Worm (Caenorhabditis elegans) whole organism, L2 larva: ENCODE measurements around the gene B0252.3.
"Not testable (repeated sequence)": the region's sequence is repeated elsewhere in the genome, so short reads cannot be mapped to it uniquely, and the experiment has no call there.

Experiments
- C34F6.9 ChIP-seq: fragments of 150-350 bp; optimal IDR thresholded peaks from 2 replicates; lab custom pipeline; 2014; ENCODE audit warnings: missing biosample characterization, missing genetic modification characterization
- F13H6.1 ChIP-seq: sonication (generic microtip); optimal IDR thresholded peaks from 2 replicates; lab custom pipeline; 2016; ENCODE audit warnings: missing genetic modification characterization, missing compliant biosample characterization
- R02D3.7 ChIP-seq: fragments of 150-350 bp; optimal IDR thresholded peaks from 2 replicates; lab custom pipeline; 2014; ENCODE audit warnings: missing biosample characterization, missing genetic modification characterization
- Y55F3AM.14 ChIP-seq: fragments of 200-800 bp; sonication (Bioruptor generic); optimal IDR thresholded peaks from 2 replicates; lab custom pipeline; 2018; ENCODE audit warnings: mild to moderate bottlenecking, missing genetic modification characterization, missing compliant biosample characterization
- ZK546.5 ChIP-seq: sonication (generic microtip); optimal IDR thresholded peaks from 2 replicates; lab custom pipeline; 2017; ENCODE audit warnings: missing biosample characterization, missing genetic modification characterization
- alr-1 ChIP-seq: fragments of 150-350 bp; optimal IDR thresholded peaks from 2 replicates; lab custom pipeline; 2014; ENCODE audit warnings: missing biosample characterization, missing genetic modification characterization
- aly-2 ChIP-seq: fragments of 150-350 bp; optimal IDR thresholded peaks from 2 replicates; lab custom pipeline; 2014; ENCODE audit warnings: missing biosample characterization, missing genetic modification characterization
- ama-1 ChIP-seq: fragments of 150-350 bp; optimal IDR thresholded peaks from 2 replicates; lab custom pipeline; 2018; ENCODE audit warnings: inconsistent platforms
- blmp-1 ChIP-seq: sonication (generic microtip); optimal IDR thresholded peaks from 2 replicates; lab custom pipeline; 2017; ENCODE audit warnings: missing genetic modification characterization, mild to moderate bottlenecking, missing compliant biosample characterization, antibody characterized with exemption, moderate library complexity; ENCODE audit not compliant: insufficient read depth
- ceh-16 ChIP-seq: fragments of 150-350 bp; optimal IDR thresholded peaks from 2 replicates; lab custom pipeline; 2014; ENCODE audit warnings: missing biosample characterization, missing genetic modification characterization
- ceh-82 ChIP-seq: fragments of 150-350 bp; optimal IDR thresholded peaks from 2 replicates; lab custom pipeline; 2014; ENCODE audit warnings: missing biosample characterization, missing genetic modification characterization
- crh-2 ChIP-seq: sonication (generic microtip); optimal IDR thresholded peaks from 2 replicates; lab custom pipeline; 2017; ENCODE audit warnings: missing biosample characterization, missing genetic modification characterization
- dmd-4 ChIP-seq: sonication (generic microtip); optimal IDR thresholded peaks from 2 replicates; lab custom pipeline; 2017; ENCODE audit warnings: missing biosample characterization, missing genetic modification characterization
- egl-27 ChIP-seq: sonication (generic microtip); optimal IDR thresholded peaks from 3 replicates; lab custom pipeline; 2017; ENCODE audit warnings: missing biosample characterization, missing genetic modification reagents, missing genetic modification characterization
- elt-3 ChIP-seq: sonication (generic microtip); optimal IDR thresholded peaks from 2 replicates; lab custom pipeline; 2017; ENCODE audit warnings: missing biosample characterization, missing genetic modification characterization
- fos-1 ChIP-seq: fragments of 150-350 bp; optimal IDR thresholded peaks from 2 replicates; lab custom pipeline; 2014; ENCODE audit warnings: missing biosample characterization, missing genetic modification characterization
- gmeb-1 ChIP-seq: fragments of 150-350 bp; optimal IDR thresholded peaks from 2 replicates; lab custom pipeline; 2014; ENCODE audit warnings: missing biosample characterization, missing genetic modification characterization
- lin-11 ChIP-seq: fragments of 150-350 bp; sonication (generic microtip); optimal IDR thresholded peaks from 2 replicates; lab custom pipeline; 2014; ENCODE audit warnings: missing biosample characterization, missing genetic modification characterization, inconsistent platforms, mixed read lengths
- lin-13 ChIP-seq: fragments of 150-350 bp; optimal IDR thresholded peaks from 2 replicates; lab custom pipeline; 2014; ENCODE audit warnings: missing biosample characterization, missing genetic modification reagents, missing genetic modification characterization
- lin-39 ChIP-seq: fragments of 150-350 bp; optimal IDR thresholded peaks from 2 replicates; lab custom pipeline; 2014; ENCODE audit warnings: missing biosample characterization, missing genetic modification reagents, missing genetic modification characterization
- lsy-2 ChIP-seq, 2 experiments: fragments of 150-350 bp in 1 of 2; sonication (generic microtip) in 1 of 2; optimal IDR thresholded peaks; 2 replicates each; lab custom pipeline; 2014 to 2017; ENCODE audit warnings: missing biosample characterization in 2 of 2, missing genetic modification characterization in 2 of 2
- mab-5 ChIP-seq: fragments of 150-350 bp; optimal IDR thresholded peaks from 2 replicates; lab custom pipeline; 2014; ENCODE audit warnings: missing biosample characterization, missing genetic modification characterization
- mbf-1 ChIP-seq: sonication (generic microtip); optimal IDR thresholded peaks from 2 replicates; lab custom pipeline; 2017; ENCODE audit warnings: missing biosample characterization, missing genetic modification characterization
- mdl-1 ChIP-seq, 2 experiments: fragments of 150-350 bp in 1 of 2; sonication (generic microtip) in 1 of 2; optimal IDR thresholded peaks; 2 replicates each; lab custom pipeline; 2017; ENCODE audit warnings: missing biosample characterization in 2 of 2, missing genetic modification characterization in 2 of 2
- nhr-10 ChIP-seq: sonication (generic microtip); optimal IDR thresholded peaks from 2 replicates; lab custom pipeline; 2017; ENCODE audit warnings: missing biosample characterization, missing genetic modification characterization
- nhr-11 ChIP-seq: fragments of 150-350 bp; optimal IDR thresholded peaks from 2 replicates; lab custom pipeline; 2014; ENCODE audit warnings: missing biosample characterization, missing genetic modification characterization
- nhr-12 ChIP-seq: fragments of 150-350 bp; optimal IDR thresholded peaks from 2 replicates; lab custom pipeline; 2014; ENCODE audit warnings: missing biosample characterization, missing genetic modification characterization
- nhr-129 ChIP-seq: fragments of 150-350 bp; optimal IDR thresholded peaks from 2 replicates; lab custom pipeline; 2014; ENCODE audit warnings: missing biosample characterization, missing genetic modification characterization
- nhr-21 ChIP-seq: fragments of 150-350 bp; optimal IDR thresholded peaks from 2 replicates; lab custom pipeline; 2014; ENCODE audit warnings: missing biosample characterization, missing genetic modification characterization
- nhr-23 ChIP-seq: fragments of 150-350 bp; optimal IDR thresholded peaks from 2 replicates; lab custom pipeline; 2014; ENCODE audit warnings: missing biosample characterization, missing genetic modification reagents, missing genetic modification characterization
- nhr-237 ChIP-seq: fragments of 150-350 bp; optimal IDR thresholded peaks from 2 replicates; lab custom pipeline; 2014; ENCODE audit warnings: missing biosample characterization, missing genetic modification characterization
- nhr-25 ChIP-seq: fragments of 150-350 bp; sonication (generic microtip); optimal IDR thresholded peaks from 3 replicates; lab custom pipeline; 2014; ENCODE audit warnings: missing biosample characterization, missing genetic modification characterization
- nhr-6 ChIP-seq: fragments of 150-350 bp; optimal IDR thresholded peaks from 2 replicates; lab custom pipeline; 2014; ENCODE audit warnings: missing biosample characterization, missing genetic modification characterization
- nhr-77 ChIP-seq: fragments of 150-350 bp; optimal IDR thresholded peaks from 2 replicates; lab custom pipeline; 2014; ENCODE audit warnings: missing biosample characterization, missing genetic modification characterization
- peb-1 ChIP-seq: fragments of 150-350 bp; optimal IDR thresholded peaks from 2 replicates; lab custom pipeline; 2014; ENCODE audit warnings: missing biosample characterization, missing genetic modification characterization
- sem-4 ChIP-seq: fragments of 150-350 bp; optimal IDR thresholded peaks from 2 replicates; lab custom pipeline; 2014; ENCODE audit warnings: missing biosample characterization, missing genetic modification reagents, missing genetic modification characterization
- skn-1 ChIP-seq: sonication (generic microtip); optimal IDR thresholded peaks from 2 replicates; lab custom pipeline; 2017; ENCODE audit warnings: missing biosample characterization, missing genetic modification characterization
- sma-3 ChIP-seq: sonication (generic microtip); optimal IDR thresholded peaks from 2 replicates; lab custom pipeline; 2016; ENCODE audit warnings: missing genetic modification reagents, missing genetic modification characterization, missing compliant biosample characterization
- sma-9 ChIP-seq, 2 experiments: fragments of 150-350 bp in 1 of 2; sonication (generic microtip) in 1 of 2; optimal IDR thresholded peaks; 2 replicates each; lab custom pipeline; 2014 to 2016; ENCODE audit warnings: missing genetic modification characterization in 2 of 2, mild to moderate bottlenecking in 1 of 2, missing biosample characterization in 1 of 2, missing compliant biosample characterization in 1 of 2, missing genetic modification reagents in 1 of 2, moderate library complexity in 1 of 2
- snpc-4 ChIP-seq: fragments of 150-350 bp; optimal IDR thresholded peaks from 2 replicates; lab custom pipeline; 2014; ENCODE audit warnings: missing biosample characterization, missing genetic modification characterization
- unc-39 ChIP-seq: fragments of 150-350 bp; optimal IDR thresholded peaks from 2 replicates; lab custom pipeline; 2014; ENCODE audit warnings: missing biosample characterization, missing genetic modification characterization
- unc-55 ChIP-seq: fragments of 150-350 bp; sonication (generic microtip); optimal IDR thresholded peaks from 3 replicates; lab custom pipeline; 2014; ENCODE audit warnings: missing biosample characterization, missing genetic modification reagents, missing genetic modification characterization
- unc-62 ChIP-seq: fragments of 150-350 bp; optimal IDR thresholded peaks from 2 replicates; lab custom pipeline; 2014; ENCODE audit warnings: missing biosample characterization, missing genetic modification reagents, missing genetic modification characterization
- zag-1 ChIP-seq: fragments of 150-350 bp; optimal IDR thresholded peaks from 2 replicates; lab custom pipeline; 2014; ENCODE audit warnings: missing biosample characterization, missing genetic modification characterization
- ztf-1 ChIP-seq: fragments of 200-800 bp; sonication (Bioruptor generic); conservative IDR thresholded peaks from 2 replicates; pipeline ENCODE4 v1.3.6; 2022; ENCODE audit warnings: missing genetic modification characterization, missing compliant biosample characterization
- ztf-11 ChIP-seq: sonication (generic microtip); optimal IDR thresholded peaks from 2 replicates; lab custom pipeline; 2017; ENCODE audit warnings: missing biosample characterization, missing genetic modification characterization
- ztf-4 ChIP-seq: fragments of 150-350 bp; optimal IDR thresholded peaks from 2 replicates; lab custom pipeline; 2014; ENCODE audit warnings: missing biosample characterization, missing genetic modification characterization

B0252.3 gene

DNA sequence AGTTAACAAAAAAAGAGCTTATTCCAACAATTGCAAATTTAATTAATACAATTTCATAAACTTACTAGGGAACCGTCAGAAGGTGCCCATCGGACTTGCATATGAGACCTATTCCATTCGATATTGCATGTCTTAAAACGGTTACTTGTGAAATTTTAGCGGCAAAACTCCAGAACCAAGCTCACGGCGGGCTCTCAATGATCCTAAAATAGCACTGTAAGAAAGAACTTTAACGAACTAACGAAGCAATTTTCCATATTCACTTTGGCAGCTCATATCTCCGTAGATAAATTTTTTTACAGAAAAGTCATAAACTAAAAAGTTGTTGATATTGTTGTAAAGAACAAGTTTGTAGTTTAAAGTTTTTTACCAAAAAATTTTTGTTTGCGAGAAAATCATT lies at the start of gene B0252.3:
TSS of gene B0252.3 (minus strand) at position 101 of the 400 bp plus-strand sequence.
- TF ChIP-seq lin-13 (GFP tag; lab: Kevin White, UChicago); mdl-1 (tag; optimal IDR thresholded peaks at IDR 0.05; lab: Kevin White, UChicago); F13H6.1 (tag; lab: Kevin White, UChicago): not testable (repeated sequence)
- TF ChIP-seq, all 48 proteins: peak for 0; not testable (repeated sequence) for 48

DNA sequence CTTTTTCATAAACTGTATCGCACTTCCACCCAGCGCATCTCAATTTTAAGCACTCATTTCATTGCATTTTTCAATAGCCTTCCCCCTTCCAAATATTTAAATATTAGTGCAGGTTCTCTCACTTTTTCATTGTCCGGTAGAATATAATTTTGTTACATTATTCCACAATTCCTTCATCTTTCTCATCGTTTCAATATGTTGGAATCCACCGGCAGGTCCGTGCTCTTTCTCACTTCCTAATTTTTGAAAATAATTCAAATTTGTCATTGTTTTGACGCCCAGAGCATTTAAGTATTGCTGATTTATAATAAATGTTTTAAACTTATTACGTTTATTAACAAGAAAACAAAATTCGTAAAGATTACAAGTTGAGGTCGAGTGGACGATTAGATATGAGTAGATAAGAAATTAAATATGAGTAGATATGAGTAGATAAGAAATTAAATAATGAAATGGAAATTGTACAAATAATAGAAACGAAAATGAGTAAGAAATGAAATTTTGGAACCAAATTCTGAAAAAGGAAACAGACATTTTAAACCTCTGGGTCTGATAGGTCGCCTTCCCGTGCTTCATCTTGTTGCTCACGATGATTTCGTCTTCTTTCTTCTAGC lies 47.6 kb upstream of the B0252.3 start:
- TF ChIP-seq nhr-129 (tag; lab: Kevin White, UChicago), result no peak
- no peak for TF ChIP-seq alr-1 (tag; lab: Kevin White, UChicago)
- no peak for TF ChIP-seq ztf-4
- no peak for TF ChIP-seq Y55F3AM.14
- no peak for TF ChIP-seq unc-39 (tag; lab: Kevin White, UChicago)
- TF ChIP-seq crh-2 (tag; lab: Kevin White, UChicago), result no peak
- no peak for TF ChIP-seq nhr-21

DNA sequence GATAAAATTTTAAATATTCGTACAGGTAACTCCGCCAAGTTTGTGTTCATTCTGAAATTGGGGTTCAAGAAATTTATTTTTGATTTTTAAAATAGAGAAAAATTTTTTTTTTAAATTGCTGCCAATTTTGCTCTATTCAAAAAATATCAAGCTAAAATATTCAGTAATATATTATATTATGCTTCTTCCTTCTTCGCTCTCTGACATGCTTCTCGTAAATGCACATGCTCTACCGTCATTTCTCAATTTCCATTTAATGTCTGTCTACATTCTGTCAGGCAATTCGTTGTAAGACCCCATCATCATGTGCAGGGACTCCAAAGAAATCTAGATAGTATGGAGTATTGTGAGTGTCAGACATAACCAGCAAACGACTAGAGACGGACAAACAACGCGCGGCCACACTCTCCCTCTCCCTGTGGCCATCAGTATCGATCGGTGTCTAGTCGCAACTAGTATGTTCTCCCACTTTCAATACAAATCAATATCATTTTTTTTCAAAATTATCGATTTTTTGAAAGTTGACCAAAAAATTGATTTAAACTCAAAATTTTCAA lies 43.8 kb upstream of the B0252.3 start, which contains the start of the genes malt-1 and ceh-38:
TSS of gene malt-1 (minus strand) at position 51 of the 557 bp plus-strand sequence.
TSS of gene ceh-38 (plus strand) at position 277 of the 557 bp plus-strand sequence.
- TF ChIP-seq nhr-21 (peak; percentile 89), unc-55 (GFP tag; lab: Kevin White, UChicago) (peak; percentile 99), nhr-77 (tag; lab: Kevin White, UChicago) (peak; percentile 61), mab-5 (peak; percentile 95), ama-1 (peak; percentile 72), ztf-11 (tag; lab: Kevin White, UChicago) (no peak), nhr-237 (tag; lab: Kevin White, UChicago) (peak; percentile 58), mbf-1 (tag; lab: Kevin White, UChicago) (no peak), alr-1 (tag; lab: Kevin White, UChicago) (peak; percentile 100), unc-39 (tag; lab: Kevin White, UChicago) (no peak), lin-13 (GFP tag; lab: Kevin White, UChicago) (peak; percentile 96), nhr-11 (peak; percentile 40), ZK546.5 (peak; percentile 58), sem-4 (tag; lab: Kevin White, UChicago) (peak; percentile 95), ztf-1 (GFP tag; lab: Robert Waterston, UW) (no peak), skn-1 (tag; lab: Kevin White, UChicago) (peak; percentile 45), zag-1 (peak; percentile 91), egl-27 (tag; lab: Kevin White, UChicago) (peak; percentile 95), fos-1 (tag; lab: Kevin White, UChicago) (peak; percentile 93), nhr-129 (tag; lab: Kevin White, UChicago) (peak; percentile 99), ztf-4 (peak; percentile 95), sma-9 (GFP tag; optimal IDR thresholded peaks at IDR 0.05; lab: Kevin White, UChicago) (peak; percentile 94), sma-9 (tag; optimal IDR thresholded peaks at IDR 0.05; lab: Kevin White, UChicago) (no peak), unc-62 (GFP tag; lab: Kevin White, UChicago) (peak; percentile 87), snpc-4 (tag; lab: Kevin White, UChicago) (peak; percentile 91), nhr-10 (tag; lab: Kevin White, UChicago) (no peak), mdl-1 (tag; optimal IDR thresholded peaks at IDR 0.05; lab: Kevin White, UChicago) (peak; percentile 73 to 96), F13H6.1 (tag; lab: Kevin White, UChicago) (peak; percentile 96), lin-39 (tag; lab: Kevin White, UChicago) (peak; percentile 92), ceh-82 (tag; lab: Kevin White, UChicago) (peak; percentile 19), gmeb-1 (peak; percentile 90), crh-2 (tag; lab: Kevin White, UChicago) (peak; percentile 97), peb-1 (no peak), nhr-23 (no peak), lin-11 (tag; lab: Kevin White, UChicago) (peak; percentile 85), Y55F3AM.14 (peak; percentile 71), nhr-12 (tag; lab: Kevin White, UChicago) (no peak), aly-2 (tag; lab: Kevin White, UChicago) (no peak), lsy-2 (tag; optimal IDR thresholded peaks at IDR 0.05; lab: Kevin White, UChicago) (peak; percentile 85 to 98), ceh-16 (tag; lab: Kevin White, UChicago) (peak; percentile 55), dmd-4 (tag; lab: Kevin White, UChicago) (peak; percentile 35), C34F6.9 (tag; lab: Kevin White, UChicago) (peak; percentile 99), sma-3 (peak; percentile 87), nhr-6 (peak; percentile 94), R02D3.7 (tag; lab: Kevin White, UChicago) (peak; percentile 60), elt-3 (tag; lab: Kevin White, UChicago) (no peak), nhr-25 (tag; lab: Kevin White, UChicago) (peak; percentile 92), blmp-1 (tag; lab: Kevin White, UChicago) (peak; percentile 62)
